Worm (Caenorhabditis elegans) whole organism, late embryonic: Measurements from ENCODE around the gene osm-9.
"Not testable (repeated sequence)": the region's sequence is repeated elsewhere in the genome, so short reads cannot be mapped to it uniquely, and the experiment has no call there.

ENCODE experiments used
- C38D4.7 ChIP-seq: fragments of 200-800 bp; sonication (Bioruptor generic); optimal IDR thresholded peaks from 2 replicates; lab custom pipeline; 2018; ENCODE audit warnings: mild to moderate bottlenecking, missing genetic modification characterization, moderate library complexity, missing compliant biosample characterization
- F13H6.1 ChIP-seq: sonication (generic microtip); optimal IDR thresholded peaks from 2 replicates; lab custom pipeline; 2016; ENCODE audit warnings: missing genetic modification characterization, missing compliant biosample characterization
- K02D7.2 ChIP-seq: sonication (generic microtip); optimal IDR thresholded peaks from 2 replicates; lab custom pipeline; 2017; ENCODE audit warnings: mild to moderate bottlenecking, missing genetic modification characterization, missing compliant biosample characterization
- K09A11.1 ChIP-seq: sonication (generic microtip); optimal IDR thresholded peaks from 2 replicates; lab custom pipeline; 2017; ENCODE audit warnings: antibody characterized with exemption, mild to moderate bottlenecking, missing genetic modification characterization, missing compliant biosample characterization; ENCODE audit not compliant: insufficient read depth
- Y22D7AL.16 ChIP-seq: sonication (generic microtip); optimal IDR thresholded peaks from 2 replicates; lab custom pipeline; 2016; ENCODE audit warnings: missing genetic modification characterization, missing compliant biosample characterization
- ahr-1 ChIP-seq: sonication (generic microtip); optimal IDR thresholded peaks from 2 replicates; lab custom pipeline; 2016; ENCODE audit warnings: missing genetic modification characterization, missing compliant biosample characterization
- ceh-18 ChIP-seq: sonication (generic microtip); optimal IDR thresholded peaks from 2 replicates; lab custom pipeline; 2016; ENCODE audit warnings: missing genetic modification characterization, missing compliant biosample characterization
- ceh-19 ChIP-seq: fragments of 200-800 bp; sonication (Bioruptor generic); optimal IDR thresholded peaks from 2 replicates; lab custom pipeline; 2018; ENCODE audit warnings: mild to moderate bottlenecking, missing genetic modification characterization, missing compliant biosample characterization
- ceh-22 ChIP-seq: sonication (generic microtip); optimal IDR thresholded peaks from 2 replicates; lab custom pipeline; 2017; ENCODE audit warnings: missing biosample characterization, missing genetic modification characterization
- ceh-31 ChIP-seq: sonication (generic microtip); optimal IDR thresholded peaks from 2 replicates; lab custom pipeline; 2016; ENCODE audit warnings: missing genetic modification characterization, missing compliant biosample characterization
- ceh-45 ChIP-seq: fragments of 200-800 bp; sonication (Bioruptor generic); IDR thresholded peaks from 2 replicates; pipeline ENCODE4 v1.3.6; 2022; ENCODE audit warnings: missing genetic modification reagents, missing genetic modification characterization, missing compliant biosample characterization
- dmd-4 ChIP-seq: sonication (generic microtip); optimal IDR thresholded peaks from 2 replicates; lab custom pipeline; 2016; ENCODE audit warnings: borderline replicate concordance, missing genetic modification characterization, missing compliant biosample characterization
- dve-1 ChIP-seq: sonication (generic microtip); optimal IDR thresholded peaks from 2 replicates; lab custom pipeline; 2017; ENCODE audit warnings: antibody characterized with exemption, mild to moderate bottlenecking, missing genetic modification characterization, missing compliant biosample characterization
- ets-4 ChIP-seq: sonication (generic microtip); optimal IDR thresholded peaks from 2 replicates; lab custom pipeline; 2016; ENCODE audit warnings: missing genetic modification characterization, missing compliant biosample characterization
- eyg-1 ChIP-seq: sonication (generic microtip); optimal IDR thresholded peaks from 2 replicates; lab custom pipeline; 2016; ENCODE audit warnings: missing genotype, missing genetic modification characterization, missing compliant biosample characterization
- fax-1 ChIP-seq: sonication (generic microtip); optimal IDR thresholded peaks from 2 replicates; lab custom pipeline; 2016; ENCODE audit warnings: missing genotype, missing genetic modification characterization, missing compliant biosample characterization
- hlh-13 ChIP-seq: fragments of 200-800 bp; sonication (Bioruptor generic); optimal IDR thresholded peaks from 2 replicates; lab custom pipeline; 2018; ENCODE audit warnings: mild to moderate bottlenecking, missing genetic modification characterization, missing compliant biosample characterization
- hlh-30 ChIP-seq: sonication (generic microtip); optimal IDR thresholded peaks from 2 replicates; lab custom pipeline; 2017; ENCODE audit warnings: antibody characterized with exemption, missing genetic modification characterization, missing compliant biosample characterization; ENCODE audit not compliant: insufficient read depth
- hlh-8 ChIP-seq: sonication (generic microtip); optimal IDR thresholded peaks from 2 replicates; lab custom pipeline; 2016; ENCODE audit warnings: missing genotype, missing genetic modification characterization, missing compliant biosample characterization
- lim-6 ChIP-seq: sonication (generic microtip); optimal IDR thresholded peaks from 2 replicates; lab custom pipeline; 2016; ENCODE audit warnings: missing genetic modification characterization, missing compliant biosample characterization
- lin-11 ChIP-seq: fragments of 200-800 bp; sonication (Bioruptor generic); optimal IDR thresholded peaks from 2 replicates; lab custom pipeline; 2018; ENCODE audit warnings: mild to moderate bottlenecking, missing genetic modification characterization, missing compliant biosample characterization
- madf-2 ChIP-seq: sonication (generic microtip); optimal IDR thresholded peaks from 2 replicates; lab custom pipeline; 2017; ENCODE audit warnings: missing genetic modification characterization, missing compliant biosample characterization
- odd-2 ChIP-seq: sonication (generic microtip); optimal IDR thresholded peaks from 2 replicates; lab custom pipeline; 2017; ENCODE audit warnings: antibody characterized with exemption, mild to moderate bottlenecking, missing genetic modification characterization, missing compliant biosample characterization
- pag-3 ChIP-seq: sonication (generic microtip); optimal IDR thresholded peaks from 2 replicates; lab custom pipeline; 2016; ENCODE audit warnings: missing compliant biosample characterization, missing genetic modification characterization, borderline replicate concordance
- pat-9 ChIP-seq: fragments of 200-800 bp; sonication (Bioruptor generic); optimal IDR thresholded peaks from 2 replicates; lab custom pipeline; 2018; ENCODE audit warnings: mild to moderate bottlenecking, missing genetic modification characterization, moderate library complexity, missing compliant biosample characterization
- pax-1 ChIP-seq: fragments of 150-350 bp; optimal IDR thresholded peaks from 2 replicates; lab custom pipeline; 2014; ENCODE audit warnings: missing biosample characterization, missing genetic modification characterization
- pha-2 ChIP-seq: sonication (generic microtip); optimal IDR thresholded peaks from 2 replicates; lab custom pipeline; 2017; ENCODE audit warnings: mild to moderate bottlenecking, missing genetic modification characterization, missing compliant biosample characterization
- pqm-1 ChIP-seq: sonication (generic microtip); optimal IDR thresholded peaks from 2 replicates; lab custom pipeline; 2016; ENCODE audit warnings: missing genetic modification characterization, missing compliant biosample characterization
- sdc-2 ChIP-seq: sonication (generic microtip); optimal IDR thresholded peaks from 2 replicates; lab custom pipeline; 2016; ENCODE audit warnings: missing genotype, missing genetic modification characterization, missing compliant biosample characterization
- sox-4 ChIP-seq: sonication (generic microtip); optimal IDR thresholded peaks from 2 replicates; lab custom pipeline; 2017; ENCODE audit warnings: mild to moderate bottlenecking, missing genetic modification characterization, inconsistent platforms, missing compliant biosample characterization
- tbx-7 ChIP-seq: sonication (generic microtip); optimal IDR thresholded peaks from 2 replicates; lab custom pipeline; 2016; ENCODE audit warnings: missing genotype, missing genetic modification characterization, missing compliant biosample characterization
- unc-3 ChIP-seq, 2 experiments: fragments of 200-800 bp in 1 of 2; sonication (Bioruptor generic) in 1 of 2; sonication (generic microtip) in 1 of 2; conservative IDR thresholded peaks in 1 of 2; optimal IDR thresholded peaks in 1 of 2; 2 replicates each; pipeline versions ENCODE4 v1.3.6 to Lab custom; 2016 to 2022; ENCODE audit warnings: missing compliant biosample characterization in 2 of 2, missing genetic modification characterization in 2 of 2, missing genetic modification reagents in 1 of 2
- unc-55 ChIP-seq: sonication (generic microtip); optimal IDR thresholded peaks from 2 replicates; lab custom pipeline; 2017; ENCODE audit warnings: missing biosample characterization, missing genetic modification reagents, missing genetic modification characterization
- zip-5 ChIP-seq: sonication (generic microtip); optimal IDR thresholded peaks from 2 replicates; lab custom pipeline; 2016; ENCODE audit warnings: missing genetic modification characterization, missing compliant biosample characterization
- ztf-16 ChIP-seq: sonication (generic microtip); optimal IDR thresholded peaks from 2 replicates; lab custom pipeline; 2017; ENCODE audit warnings: missing genetic modification characterization, missing compliant biosample characterization

Gene osm-9

ce11 chrIV:3593513-3593912 lies 36.3 kb upstream of the osm-9 start, which contains the start of gene taf-2:
Gene taf-2 (minus strand): TSS chrIV:3593613.
- no peak for TF ChIP-seq pha-2 (tag; lab: Kevin White, UChicago)
- no peak for TF ChIP-seq ahr-1
- no peak for TF ChIP-seq ceh-31 (tag; lab: Kevin White, UChicago)
- TF ChIP-seq tbx-7, result no peak
- TF ChIP-seq dve-1 (tag; lab: Kevin White, UChicago), result no peak
- no peak for TF ChIP-seq ets-4 (tag; lab: Kevin White, UChicago)
- no peak for TF ChIP-seq pag-3 (tag; lab: Kevin White, UChicago)
- TF ChIP-seq K09A11.1 (tag; lab: Kevin White, UChicago), result no peak
- TF ChIP-seq F13H6.1, result no peak
- TF ChIP-seq hlh-8 (tag; lab: Kevin White, UChicago), result no peak
- no peak for TF ChIP-seq dmd-4
- TF ChIP-seq, all 69 proteins: peak for 0

- no peak for TF ChIP-seq pqm-1 (tag; lab: Kevin White, UChicago)
- no peak for TF ChIP-seq fax-1 (tag; lab: Kevin White, UChicago)
- TF ChIP-seq pat-9 (tag; lab: Kevin White, UChicago), result no peak
- TF ChIP-seq madf-2 (tag; lab: Kevin White, UChicago), result no peak
- no peak for TF ChIP-seq C38D4.7 (GFP tag; lab: Kevin White, UChicago)
- no peak for TF ChIP-seq Y22D7AL.16
- TF ChIP-seq zip-5 (tag; lab: Kevin White, UChicago), result no peak
- no peak for TF ChIP-seq unc-3 (GFP tag; conservative IDR thresholded peaks at IDR 0.05; lab: Robert Waterston, UW)
- no peak for TF ChIP-seq unc-3 (tag; optimal IDR thresholded peaks at IDR 0.05; lab: Kevin White, UChicago)
- TF ChIP-seq K02D7.2 (tag; lab: Kevin White, UChicago), result no peak
- no peak for TF ChIP-seq ceh-18 (tag; lab: Kevin White, UChicago)
- no peak for TF ChIP-seq pag-3 (tag; lab: Kevin White, UChicago)
Measured at ce11 chrIV:3590821-3591220, 33.6 kb upstream of the osm-9 start.

- TF ChIP-seq odd-2 (tag; lab: Kevin White, UChicago); lin-11; unc-55 (GFP tag; lab: Kevin White, UChicago): not testable (repeated sequence)
Measured at ce11 chrIV:3582806-3583205, 25.6 kb upstream of the osm-9 start, which contains the start of gene blos-7. Gene blos-7 (minus strand): TSS chrIV:3582906.

ce11 chrIV:3579477-3579975 lies 22.3 kb upstream of the osm-9 start, which contains the start of gene Y37E11B.1:
Gene Y37E11B.1 (plus strand): TSS chrIV:3579621.
- TF ChIP-seq pqm-1 (tag; lab: Kevin White, UChicago), result no peak
- TF ChIP-seq madf-2 (tag; lab: Kevin White, UChicago), result no peak
- TF ChIP-seq ceh-22 (tag; lab: Kevin White, UChicago), result no peak
- no peak for TF ChIP-seq ceh-19 (GFP tag; lab: Kevin White, UChicago)
- TF ChIP-seq sdc-2 (tag; lab: Kevin White, UChicago), result no peak
- TF ChIP-seq hlh-30 (tag; lab: Kevin White, UChicago), result no peak
- no peak for TF ChIP-seq pax-1 (tag; lab: Kevin White, UChicago)
- TF ChIP-seq ceh-45 (GFP tag; lab: Robert Waterston, UW), result no peak
- TF ChIP-seq ztf-16 (tag; lab: Kevin White, UChicago), result no peak
- no peak for TF ChIP-seq hlh-13 (GFP tag; lab: Kevin White, UChicago)
- no peak for TF ChIP-seq pha-2 (tag; lab: Kevin White, UChicago)
- TF ChIP-seq lim-6 (tag; lab: Kevin White, UChicago), result no peak
- no peak for TF ChIP-seq eyg-1 (tag; lab: Kevin White, UChicago)
- TF ChIP-seq hlh-8 (tag; lab: Kevin White, UChicago), result no peak
- no peak for TF ChIP-seq sox-4 (tag; lab: Kevin White, UChicago)
